Worm (Caenorhabditis elegans) whole organism, early embryonic: ENCODE data around the gene R02E12.5.

Experiments used
- B0310.2 ChIP-seq: sonication (generic microtip); optimal IDR thresholded peaks from 2 replicates; lab custom pipeline; 2016; ENCODE audit warnings: mild to moderate bottlenecking, missing genetic modification characterization, missing compliant biosample characterization
- F13C5.2 ChIP-seq: sonication (generic microtip); optimal IDR thresholded peaks from 2 replicates; lab custom pipeline; 2017; ENCODE audit warnings: mild to moderate bottlenecking, missing genetic modification characterization, inconsistent platforms, missing compliant biosample characterization
- aly-1 ChIP-seq: sonication (generic microtip); optimal IDR thresholded peaks from 2 replicates; lab custom pipeline; 2016; ENCODE audit warnings: missing genetic modification characterization, missing compliant biosample characterization
- ama-1 ChIP-seq: fragments of 150-350 bp; optimal IDR thresholded peaks from 2 replicates; lab custom pipeline; 2014
- ceh-13 ChIP-seq: fragments of 200-800 bp; sonication (Bioruptor generic); optimal IDR thresholded peaks from 2 replicates; lab custom pipeline; 2018; ENCODE audit warnings: mild to moderate bottlenecking, missing genetic modification characterization, missing compliant biosample characterization
- ceh-36 ChIP-seq: sonication (generic microtip); optimal IDR thresholded peaks from 2 replicates; lab custom pipeline; 2016; ENCODE audit warnings: missing genetic modification characterization, inconsistent platforms, missing compliant biosample characterization
- ets-7 ChIP-seq: sonication (generic microtip); optimal IDR thresholded peaks from 2 replicates; lab custom pipeline; 2016; ENCODE audit warnings: missing genotype, missing genetic modification characterization, missing compliant biosample characterization
- flt-1 ChIP-seq: fragments of 200-800 bp; sonication (Bioruptor generic); IDR thresholded peaks from 2 replicates; pipeline ENCODE4 v1.3.6; 2022; ENCODE audit warnings: missing genetic modification characterization, missing compliant biosample characterization
- hmbx-1 ChIP-seq: sonication (generic microtip); optimal IDR thresholded peaks from 2 replicates; lab custom pipeline; 2016; ENCODE audit warnings: mild to moderate bottlenecking, missing genetic modification characterization, missing compliant biosample characterization
- hmg-4 ChIP-seq: fragments of 200-800 bp; sonication (Bioruptor generic); optimal IDR thresholded peaks from 2 replicates; lab custom pipeline; 2018; ENCODE audit warnings: mild to moderate bottlenecking, missing genetic modification characterization, missing compliant biosample characterization
- hnd-1 ChIP-seq: sonication (generic microtip); optimal IDR thresholded peaks from 2 replicates; lab custom pipeline; 2016; ENCODE audit warnings: missing genetic modification characterization, missing compliant biosample characterization
- pes-1 ChIP-seq: fragments of 200-800 bp; sonication (Bioruptor generic); IDR thresholded peaks from 2 replicates; pipeline ENCODE4 v1.3.6; 2022; ENCODE audit warnings: missing genetic modification reagents, missing genetic modification characterization, missing compliant biosample characterization
- scrt-1 ChIP-seq: fragments of 200-800 bp; sonication (Bioruptor generic); IDR thresholded peaks from 2 replicates; pipeline ENCODE4 v1.3.6; 2022; ENCODE audit warnings: missing genetic modification characterization, missing compliant biosample characterization
- sea-1 ChIP-seq: fragments of 200-800 bp; sonication (Bioruptor generic); conservative IDR thresholded peaks from 2 replicates; pipeline ENCODE4 v1.3.6; 2022; ENCODE audit warnings: missing genetic modification characterization, missing compliant biosample characterization
- tbx-11 ChIP-seq: fragments of 200-800 bp; sonication (Bioruptor generic); IDR thresholded peaks from 2 replicates; pipeline ENCODE4 v1.3.6; 2022; ENCODE audit warnings: missing genetic modification characterization, missing compliant biosample characterization
- tbx-37 ChIP-seq: fragments of 200-800 bp; sonication (Bioruptor generic); conservative IDR thresholded peaks from 2 replicates; pipeline ENCODE4 v1.3.6; 2022; ENCODE audit warnings: missing genetic modification reagents, missing genetic modification characterization, missing compliant biosample characterization
- tra-4 ChIP-seq: sonication (generic microtip); optimal IDR thresholded peaks from 2 replicates; lab custom pipeline; 2017; ENCODE audit warnings: missing genetic modification characterization, missing compliant biosample characterization

The R02E12.5 gene

ce11 chrX:3976755-3977154 lies 20.4 kb upstream of the R02E12.5 start:
- no peak for TF ChIP-seq tra-4 (tag; lab: Kevin White, UChicago)

- TF ChIP-seq ceh-36 (no peak), sea-1 (no peak), hmg-4 (GFP tag; lab: Kevin White, UChicago) (no peak), tbx-37 (no peak), hnd-1 (tag; lab: Kevin White, UChicago) (no peak), scrt-1 (no peak), aly-1 (tag; lab: Kevin White, UChicago) (no peak), ceh-13 (no peak), F13C5.2 (tag; lab: Kevin White, UChicago) (no peak), flt-1 (GFP tag; lab: Robert Waterston, UW) (no peak)
Observed at ce11 chrX:3977271-3977670, 19.9 kb upstream of the R02E12.5 start.

DNA sequence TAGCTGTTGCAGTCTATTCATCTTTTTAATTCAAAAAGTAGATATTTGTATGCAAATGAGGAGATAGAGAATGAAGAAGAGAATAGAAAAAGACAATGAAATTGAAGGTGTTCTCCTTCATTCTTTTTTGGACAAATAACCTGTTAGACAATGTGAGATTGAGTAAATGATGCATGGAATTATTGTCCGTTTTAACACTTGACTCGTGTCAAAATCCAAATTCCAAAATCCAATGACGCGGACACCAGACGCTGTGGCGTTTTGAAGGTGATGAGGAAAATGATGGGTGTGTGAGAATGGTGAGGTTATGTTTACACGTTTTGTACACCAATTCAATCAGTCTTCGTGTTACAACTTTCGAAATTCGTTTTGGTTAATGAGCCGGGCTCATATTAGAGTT lies 18.0 kb upstream of the R02E12.5 start:
- TF ChIP-seq hmbx-1 (tag; lab: Kevin White, UChicago) (no peak), ets-7 (tag; lab: Kevin White, UChicago) (no peak)

ce11 chrX:3982370-3982769 lies 14.8 kb upstream of the R02E12.5 start:
- TF ChIP-seq ets-7 (tag; lab: Kevin White, UChicago) (no peak), sea-1 (no peak), pes-1 (GFP tag; lab: Robert Waterston, UW) (no peak), F13C5.2 (tag; lab: Kevin White, UChicago) (no peak), flt-1 (GFP tag; lab: Robert Waterston, UW) (no peak)

- TF ChIP-seq flt-1 (GFP tag; lab: Robert Waterston, UW) (no peak), scrt-1 (no peak), aly-1 (tag; lab: Kevin White, UChicago) (no peak), hmbx-1 (tag; lab: Kevin White, UChicago) (no peak), F13C5.2 (tag; lab: Kevin White, UChicago) (no peak), hnd-1 (tag; lab: Kevin White, UChicago) (no peak), ama-1 (no peak), tbx-37 (no peak), sea-1 (no peak), ceh-36 (no peak), tbx-11 (GFP tag; lab: Robert Waterston, UW) (no peak), hmg-4 (GFP tag; lab: Kevin White, UChicago) (no peak)
Observed at ce11 chrX:3988575-3988974, 8.6 kb upstream of the R02E12.5 start.

DNA sequence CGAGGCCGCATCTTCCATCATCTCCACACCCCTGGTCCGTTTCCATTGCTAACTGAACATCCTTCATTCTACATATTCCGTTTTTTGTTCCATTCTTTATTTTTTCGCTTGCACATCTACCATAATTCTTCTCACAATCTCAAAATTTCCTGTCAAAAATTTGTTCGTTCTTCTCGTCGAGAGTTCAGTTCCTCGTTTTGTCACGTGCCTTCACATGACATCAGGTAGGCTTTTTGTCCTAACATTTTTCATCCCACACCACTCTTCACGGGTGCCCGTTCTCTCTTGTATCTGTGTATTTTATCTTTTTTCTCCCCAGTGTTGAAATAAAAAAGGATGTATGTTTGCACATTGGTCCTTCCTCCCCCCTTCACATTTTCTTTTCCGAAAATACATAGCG lies 6.6 kb upstream of the R02E12.5 start:
- TF ChIP-seq ama-1 (no peak), hnd-1 (tag; lab: Kevin White, UChicago) (no peak), tbx-37 (no peak), tbx-11 (GFP tag; lab: Robert Waterston, UW) (no peak), scrt-1 (no peak), hmg-4 (GFP tag; lab: Kevin White, UChicago) (no peak), tra-4 (tag; lab: Kevin White, UChicago) (no peak), B0310.2 (tag; lab: Kevin White, UChicago) (no peak)

DNA sequence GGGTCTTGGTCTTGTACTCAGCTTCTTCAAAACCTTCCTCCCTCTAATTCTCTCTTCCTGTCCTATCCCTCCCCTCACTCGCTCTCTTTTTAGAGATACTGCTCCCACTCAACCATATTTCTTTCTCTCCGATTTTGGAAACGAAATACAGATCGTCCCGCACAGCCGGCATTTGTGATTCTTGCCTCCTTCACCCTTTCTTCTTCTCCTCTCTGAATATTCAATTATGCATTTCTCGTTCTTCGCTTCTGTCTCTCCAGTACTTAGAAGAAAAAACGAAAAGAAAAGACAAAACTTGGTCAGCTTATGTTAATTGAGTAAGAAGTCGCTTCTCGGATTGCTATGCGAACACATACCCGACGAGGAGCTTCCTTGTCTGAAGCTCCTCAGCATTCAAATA lies 6.2 kb upstream of the R02E12.5 start:
- no peak for TF ChIP-seq ama-1
- no peak for TF ChIP-seq pes-1 (GFP tag; lab: Robert Waterston, UW)
- no peak for TF ChIP-seq flt-1 (GFP tag; lab: Robert Waterston, UW)

DNA sequence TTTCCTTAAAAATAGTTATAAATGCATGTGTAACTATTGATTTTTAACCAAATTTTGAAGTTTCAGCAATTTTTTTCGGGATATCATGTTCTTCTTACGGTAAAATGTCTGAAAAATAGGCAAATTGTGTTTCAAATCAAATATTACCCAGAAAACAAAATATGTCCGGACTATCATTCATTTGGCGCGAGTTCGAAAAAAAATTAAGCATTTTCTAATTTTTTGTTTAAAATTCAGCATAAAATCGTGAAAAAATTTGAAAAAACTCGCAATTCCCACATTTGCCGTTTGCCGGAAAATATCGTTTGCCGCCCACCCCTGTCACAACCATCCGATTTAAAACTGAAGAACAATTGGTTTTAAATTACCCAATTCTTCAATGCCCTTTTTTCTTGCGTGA lies 5.5 kb upstream of the R02E12.5 start:
- TF ChIP-seq ets-7 (tag; lab: Kevin White, UChicago) (no peak), flt-1 (GFP tag; lab: Robert Waterston, UW) (no peak)

DNA sequence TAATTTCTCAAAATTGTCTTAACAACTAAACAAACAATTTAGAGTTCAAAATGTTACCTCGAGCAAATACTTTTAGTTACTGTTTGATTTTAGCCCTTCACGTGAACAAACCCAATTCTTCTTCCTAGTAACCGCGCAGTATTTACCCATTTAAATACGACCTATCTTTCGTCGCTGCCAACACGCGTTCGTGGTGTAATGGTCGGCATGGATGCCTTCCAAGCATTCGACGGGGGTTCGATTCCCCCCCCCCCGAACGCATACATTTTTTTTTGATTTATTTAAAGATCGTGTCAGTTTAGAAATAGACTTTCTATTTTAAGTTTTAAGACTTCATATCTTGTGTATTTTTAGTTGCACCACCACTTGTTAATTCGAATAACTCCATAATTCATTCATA lies 2.7 kb upstream of the R02E12.5 start:
- peak; percentile 73; the same call in 1 of the 2 replicates for TF ChIP-seq sea-1
- TF ChIP-seq hmbx-1 (tag; lab: Kevin White, UChicago), result peak; percentile 21
- no peak for TF ChIP-seq hmg-4 (GFP tag; lab: Kevin White, UChicago)
- peak; percentile 30 for TF ChIP-seq B0310.2 (tag; lab: Kevin White, UChicago)
- peak; percentile 59 for TF ChIP-seq ceh-13
- TF ChIP-seq tra-4 (tag; lab: Kevin White, UChicago), result no peak
- peak; percentile 56 for TF ChIP-seq hnd-1 (tag; lab: Kevin White, UChicago)
- TF ChIP-seq aly-1 (tag; lab: Kevin White, UChicago), result peak; percentile 66
- peak; percentile 79 for TF ChIP-seq scrt-1
- peak; percentile 62 for TF ChIP-seq F13C5.2 (tag; lab: Kevin White, UChicago)
- TF ChIP-seq ets-7 (tag; lab: Kevin White, UChicago), result peak; percentile 39
- TF ChIP-seq flt-1 (GFP tag; lab: Robert Waterston, UW), result peak; percentile 72
- TF ChIP-seq pes-1 (GFP tag; lab: Robert Waterston, UW), result peak; percentile 87
- peak; percentile 66 for TF ChIP-seq tbx-37
- peak; percentile 37 for TF ChIP-seq ceh-36
- TF ChIP-seq ama-1, result no peak
- TF ChIP-seq tbx-11 (GFP tag; lab: Robert Waterston, UW), result peak; percentile 78

- TF ChIP-seq ceh-13, result no peak
- no peak for TF ChIP-seq F13C5.2 (tag; lab: Kevin White, UChicago)
- no peak for TF ChIP-seq tbx-37
- no peak for TF ChIP-seq B0310.2 (tag; lab: Kevin White, UChicago)
- no peak for TF ChIP-seq tbx-11 (GFP tag; lab: Robert Waterston, UW)
- no peak for TF ChIP-seq hmg-4 (GFP tag; lab: Kevin White, UChicago)
- no peak for TF ChIP-seq sea-1
- TF ChIP-seq ceh-36, result no peak
- no peak for TF ChIP-seq hnd-1 (tag; lab: Kevin White, UChicago)
- no peak for TF ChIP-seq pes-1 (GFP tag; lab: Robert Waterston, UW)
- TF ChIP-seq aly-1 (tag; lab: Kevin White, UChicago), result no peak
- no peak for TF ChIP-seq ets-7 (tag; lab: Kevin White, UChicago)
- TF ChIP-seq tra-4 (tag; lab: Kevin White, UChicago), result no peak
- no peak for TF ChIP-seq scrt-1
- no peak for TF ChIP-seq flt-1 (GFP tag; lab: Robert Waterston, UW)
- TF ChIP-seq ama-1, result no peak
- no peak for TF ChIP-seq hmbx-1 (tag; lab: Kevin White, UChicago)
Observed at ce11 chrX:4003220-4003619, 6.1 kb downstream of the R02E12.5 start, which contains the start of gene R02E12.12. Gene R02E12.12, plus strand, starts transcription at chrX:4003520.
